Fruit fly (Drosophila melanogaster) whole organism: ENCODE measurements around the gene lsn.

Experiments used
- CG8478 ChIP-seq: fragments of >200 bp; optimal IDR thresholded peaks from 2 replicates; lab custom pipeline; 2018; ENCODE audit warnings: inconsistent platforms
- pan ChIP-seq: fragments of >200 bp; optimal IDR thresholded peaks from 2 replicates; lab custom pipeline; 2017
- psq ChIP-seq: fragments of >200 bp; optimal IDR thresholded peaks from 2 replicates; lab custom pipeline; 2017
- usp ChIP-seq: fragments of >200 bp; optimal IDR thresholded peaks from 2 replicates; lab custom pipeline; 2017; ENCODE audit warnings: missing biosample characterization, missing genetic modification characterization, mixed read lengths

DNA sequence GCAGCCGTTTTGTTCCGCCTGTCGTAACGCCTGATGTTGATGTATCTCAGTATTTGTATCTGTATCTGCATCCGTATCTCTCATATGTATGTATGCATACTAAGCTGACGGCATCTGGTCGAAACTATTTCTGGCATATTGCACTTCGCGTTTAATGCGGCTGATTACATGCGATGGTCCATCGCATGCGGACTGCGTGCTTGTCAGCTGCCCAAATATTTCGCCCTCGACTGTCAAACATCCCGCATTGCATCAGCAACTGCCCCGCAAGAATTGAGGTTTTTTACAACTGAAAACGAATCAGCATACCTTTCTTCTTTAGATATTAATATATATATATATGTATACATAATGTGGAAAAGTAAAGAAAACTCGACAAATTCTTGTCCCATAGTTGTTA is 2.1 kb upstream of the lsn start:
- no peak for TF ChIP-seq CG8478
- TF ChIP-seq psq = no peak
- no peak for TF ChIP-seq pan (lab: Kevin White, UChicago)
- no peak for TF ChIP-seq usp (GFP tag; lab: Kevin White, UChicago)
